Fruit fly (Drosophila melanogaster): Measurements from ENCODE around the gene CG31998.

CG31998 gene

DNA sequence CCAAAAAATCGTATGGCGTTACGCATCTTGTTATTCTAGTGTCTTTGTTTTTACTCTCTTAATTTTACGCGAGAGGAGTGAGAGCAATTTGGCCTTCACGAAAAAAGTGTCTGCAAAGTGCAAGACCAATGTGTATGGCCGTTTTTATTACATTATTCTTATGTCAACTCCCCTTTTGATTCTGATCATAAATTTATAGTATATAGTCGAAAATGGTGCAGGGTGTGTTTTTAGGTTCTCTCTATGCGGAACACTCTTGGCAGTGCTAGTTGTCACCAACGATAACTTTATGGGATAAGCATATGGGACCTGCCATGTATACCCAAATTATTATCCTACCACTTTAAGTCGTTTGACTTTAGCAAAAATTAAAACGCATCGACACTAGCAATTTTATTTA, 22.1 kb downstream of the CG31998 start:
- no peak for TF ChIP-seq lola (GFP tag; optimal IDR thresholded peaks at IDR 0.05)
- TF ChIP-seq dmrt93B (GFP tag; optimal IDR thresholded peaks at IDR 0.05) = no peak
- no peak for TF ChIP-seq dsf (GFP tag; optimal IDR thresholded peaks at IDR 0.05; ENCODE audit: borderline replicate concordance)
- no peak for TF ChIP-seq rgr (GFP tag; optimal IDR thresholded peaks at IDR 0.05)
- no peak for TF ChIP-seq sage (GFP tag; optimal IDR thresholded peaks at IDR 0.05)
- no peak for TF ChIP-seq Jra (GFP tag; optimal IDR thresholded peaks at IDR 0.05)

DNA sequence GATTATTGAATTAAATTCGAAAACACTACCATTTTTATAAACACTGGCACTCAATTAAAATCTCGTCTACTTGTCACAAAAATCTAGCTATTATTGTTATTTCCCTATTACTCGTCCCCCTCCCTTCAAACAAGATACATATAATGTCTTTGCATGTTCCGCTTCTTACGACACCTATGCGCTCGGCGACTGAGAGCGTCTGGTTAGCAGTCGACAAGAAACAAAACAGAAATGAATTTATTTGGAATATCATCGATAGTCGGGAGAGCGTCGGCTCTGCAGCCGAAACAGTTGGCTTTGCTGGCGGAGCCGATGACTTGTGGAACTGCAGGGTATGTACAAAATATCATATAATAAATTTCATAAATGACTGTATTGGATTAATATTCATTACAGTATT, 24.1 kb downstream of the CG31998 start:
- no peak for TF ChIP-seq Myc (optimal IDR thresholded peaks at IDR 0.05)
- no peak for TF ChIP-seq Hnf4 (GFP tag; optimal IDR thresholded peaks at IDR 0.05)
- TF ChIP-seq Jra (GFP tag; optimal IDR thresholded peaks at IDR 0.05) = no peak
- no peak for TF ChIP-seq dl (GFP tag; optimal IDR thresholded peaks at IDR 0.05; ENCODE audit: insufficient read depth in 1 of 2, partially characterized antibody in 2 of 2)
- TF ChIP-seq h (GFP tag; optimal IDR thresholded peaks at IDR 0.05) = no peak
- no peak for TF ChIP-seq dmrt93B (GFP tag; optimal IDR thresholded peaks at IDR 0.05)
- no peak for TF ChIP-seq Hr83 (GFP tag; optimal IDR thresholded peaks at IDR 0.05; ENCODE audit: poor library complexity, severe bottlenecking)
- no peak for TF ChIP-seq tai (GFP tag; optimal IDR thresholded peaks at IDR 0.05)
- TF ChIP-seq Hr78 (GFP tag; optimal IDR thresholded peaks at IDR 0.05) = no peak
- no peak for TF ChIP-seq ey (GFP tag; optimal IDR thresholded peaks at IDR 0.05)
- TF ChIP-seq Vsx2 (GFP tag; optimal IDR thresholded peaks at IDR 0.05; ENCODE audit: partially characterized antibody) = no peak

DNA sequence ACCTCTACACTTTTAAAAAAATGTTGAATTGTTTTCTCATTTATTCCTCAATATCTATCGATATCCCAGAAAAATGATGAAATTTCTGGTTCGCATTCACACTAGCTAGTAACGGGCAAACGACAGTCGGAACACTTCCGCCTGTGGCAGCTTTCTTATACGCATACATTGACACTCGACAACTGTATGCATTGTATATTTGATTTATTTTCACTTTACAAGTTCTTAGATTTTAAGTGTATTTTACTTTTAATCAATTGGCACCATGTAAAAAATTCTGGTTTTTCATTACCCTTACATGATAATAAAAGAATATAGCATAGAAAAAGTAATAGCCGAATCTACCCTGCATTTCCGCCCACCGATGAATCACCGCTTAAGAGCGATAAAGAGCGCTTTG, 25.0 kb downstream of the CG31998 start:
- no peak for TF ChIP-seq N (GFP tag; optimal IDR thresholded peaks at IDR 0.05)
- TF ChIP-seq woc (GFP tag; optimal IDR thresholded peaks at IDR 0.05) = no peak
- no peak for TF ChIP-seq lola (GFP tag; optimal IDR thresholded peaks at IDR 0.05)

DNA sequence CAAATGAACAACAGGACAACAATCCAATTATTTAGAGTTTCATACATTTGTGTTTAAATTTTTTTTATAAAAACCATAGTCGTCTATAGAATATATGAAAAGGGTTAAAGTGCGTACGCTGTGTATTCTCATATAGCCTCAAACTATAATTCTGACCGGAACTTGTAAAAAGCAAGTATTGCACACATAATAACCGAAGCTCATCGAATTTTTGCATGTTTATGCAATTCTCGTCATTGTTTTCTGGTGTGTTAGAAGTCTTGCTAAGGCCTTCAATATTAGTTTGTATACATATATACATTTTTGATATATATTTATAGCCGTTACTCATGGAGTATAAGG, 25.9 kb downstream of the CG31998 start:
- no peak for TF ChIP-seq CG9705 (GFP tag; optimal IDR thresholded peaks at IDR 0.05)
- TF ChIP-seq Sp1 (GFP tag; optimal IDR thresholded peaks at IDR 0.05) = no peak

DNA sequence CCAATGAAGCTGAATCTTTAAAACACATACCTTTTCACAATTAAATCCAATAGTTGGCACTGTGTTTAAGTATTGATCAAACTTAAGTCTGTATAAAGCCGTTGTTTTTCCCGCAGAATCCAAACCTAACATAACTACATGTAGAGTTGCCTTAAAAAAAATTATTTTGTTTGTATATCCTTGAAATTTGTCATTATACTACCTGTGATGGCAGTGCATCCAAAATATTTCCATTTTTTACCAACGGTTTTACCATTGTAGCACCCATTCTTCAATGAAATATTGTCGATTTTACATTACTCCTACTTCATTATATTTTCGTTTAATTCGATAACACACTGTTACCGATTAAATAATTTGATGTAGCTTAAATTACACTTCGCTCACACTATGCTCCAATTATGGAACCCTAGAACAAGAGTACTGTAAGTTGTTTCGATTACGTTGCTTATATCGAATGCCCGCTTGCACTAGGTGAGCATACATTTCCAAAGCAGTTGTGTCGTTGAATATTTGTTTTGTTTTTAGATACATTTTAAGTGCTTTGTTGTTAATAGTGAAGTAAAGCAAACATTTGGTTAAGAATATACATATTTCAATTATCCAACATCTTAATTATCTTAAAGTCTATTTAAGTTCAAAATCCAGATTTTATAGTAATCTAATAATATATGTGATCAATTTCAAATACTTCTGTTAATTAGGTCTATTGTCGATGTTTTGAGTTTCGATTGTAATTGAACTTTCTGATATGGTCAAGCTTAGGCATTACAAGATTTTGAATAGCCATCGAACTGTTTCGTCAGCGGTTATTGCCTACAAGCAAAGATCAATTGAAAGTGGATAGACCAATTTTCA, 26.5 kb downstream of the CG31998 start, which contains the start of gene Arl4:
Arl4 (minus strand) TSS at position 328 of the 858 bp plus-strand sequence.
- TF ChIP-seq rgr (GFP tag; optimal IDR thresholded peaks at IDR 0.05) (no peak), Hr78 (GFP tag; optimal IDR thresholded peaks at IDR 0.05) (peak; percentile 92), foxo (GFP tag; optimal IDR thresholded peaks at IDR 0.05) (no peak), Abd-B (GFP tag; optimal IDR thresholded peaks at IDR 0.05) (no peak), Hr83 (GFP tag; optimal IDR thresholded peaks at IDR 0.05; ENCODE audit: poor library complexity, severe bottlenecking) (no peak), woc (GFP tag; optimal IDR thresholded peaks at IDR 0.05) (peak; percentile 81), pan (optimal IDR thresholded peaks at IDR 0.05) (no peak), CG32264 (GFP tag; optimal IDR thresholded peaks at IDR 0.05) (no peak), lola (GFP tag; optimal IDR thresholded peaks at IDR 0.05) (peak; percentile 24), Myc (optimal IDR thresholded peaks at IDR 0.05) (peak; percentile 48), Dif (GFP tag; optimal IDR thresholded peaks at IDR 0.05; ENCODE audit: partially characterized antibody) (no peak), N (GFP tag; optimal IDR thresholded peaks at IDR 0.05) (peak; percentile 100), CrebA (GFP tag; optimal IDR thresholded peaks at IDR 0.05; ENCODE audit: borderline replicate concordance) (no peak), psq (GFP tag; optimal IDR thresholded peaks at IDR 0.05) (no peak)

DNA sequence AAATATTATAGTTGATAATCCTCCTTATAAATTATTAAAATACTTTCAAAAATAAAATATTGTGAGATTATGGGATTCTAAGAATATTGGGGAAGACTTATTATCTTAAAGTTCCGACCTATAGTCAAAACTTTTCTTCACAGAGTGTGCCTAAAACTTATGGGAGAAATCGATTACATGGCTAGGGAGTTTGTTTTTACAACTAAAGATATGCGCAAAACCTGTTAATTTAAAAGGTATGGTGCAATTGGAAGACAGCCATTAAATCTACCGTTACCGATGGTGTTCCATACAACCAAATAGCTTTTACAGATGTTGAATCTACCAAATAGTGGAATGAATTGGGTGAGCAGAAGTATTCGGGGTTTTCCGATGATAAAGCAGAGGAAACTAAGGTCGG, 30.5 kb downstream of the CG31998 start, which contains the start of gene CG33978:
CG33978 (minus strand) TSS at position 395 of the 400 bp plus-strand sequence.
- TF ChIP-seq HLH106 (tag; optimal IDR thresholded peaks at IDR 0.05) (no peak), Mio (GFP tag; optimal IDR thresholded peaks at IDR 0.05) (no peak), Vsx2 (GFP tag; optimal IDR thresholded peaks at IDR 0.05; ENCODE audit: partially characterized antibody) (no peak), woc (GFP tag; optimal IDR thresholded peaks at IDR 0.05) (no peak), dmrt93B (GFP tag; optimal IDR thresholded peaks at IDR 0.05) (no peak), fru (GFP tag; optimal IDR thresholded peaks at IDR 0.05) (no peak), CG9705 (GFP tag; optimal IDR thresholded peaks at IDR 0.05) (no peak), CrebA (GFP tag; optimal IDR thresholded peaks at IDR 0.05; ENCODE audit: borderline replicate concordance) (no peak), jim (GFP tag; optimal IDR thresholded peaks at IDR 0.05) (no peak), rgr (GFP tag; optimal IDR thresholded peaks at IDR 0.05) (no peak), Hnf4 (GFP tag; optimal IDR thresholded peaks at IDR 0.05) (no peak)

Data from whole organism, wandering third instar larva.